Worm (Caenorhabditis elegans): ENCODE data around the gene D1022.4.

Gene D1022.4

DNA sequence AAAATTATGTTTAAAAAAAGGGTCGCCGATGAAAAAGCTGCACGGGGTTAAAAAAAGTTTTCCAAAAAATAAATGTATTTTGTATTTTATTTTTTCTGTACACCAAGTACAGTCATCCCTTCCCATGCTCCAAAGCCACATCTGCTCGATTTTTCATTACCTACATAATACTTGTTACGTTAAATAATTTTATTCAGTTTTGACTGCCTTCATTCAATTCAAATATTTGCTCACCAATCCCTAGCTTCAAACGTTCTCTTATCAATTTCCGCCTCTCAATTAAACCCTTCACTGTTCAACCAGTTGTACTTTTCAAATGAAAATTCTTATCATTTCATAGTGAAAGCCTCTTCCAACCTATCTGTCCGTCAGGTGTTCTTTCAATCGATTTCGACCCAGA, 37.1 kb upstream of the D1022.4 start, which contains the start of gene R10H1.1:
TSS of gene R10H1.1 (plus strand) at position 301 of the 400 bp plus-strand sequence.
- no peak for TF ChIP-seq elt-3 (tag; optimal IDR thresholded peaks at IDR 0.05)
- TF ChIP-seq hlh-1 (tag; optimal IDR thresholded peaks at IDR 0.05): no peak
- TF ChIP-seq bed-3 (GFP tag; optimal IDR thresholded peaks at IDR 0.05): no peak
- TF ChIP-seq sptf-1 (tag; optimal IDR thresholded peaks at IDR 0.05): no peak
- no peak for TF ChIP-seq mab-5 (tag; optimal IDR thresholded peaks at IDR 0.05)
- no peak for TF ChIP-seq mls-2 (tag; optimal IDR thresholded peaks at IDR 0.05)
- no peak for TF ChIP-seq sem-2 (GFP tag; optimal IDR thresholded peaks at IDR 0.05)
- TF ChIP-seq lin-13 (tag; optimal IDR thresholded peaks at IDR 0.05): no peak
- TF ChIP-seq ceh-39 (tag; optimal IDR thresholded peaks at IDR 0.05): no peak
- TF ChIP-seq elt-1 (tag; optimal IDR thresholded peaks at IDR 0.05; ENCODE audit: borderline replicate concordance, insufficient read depth): no peak
- no peak for TF ChIP-seq pha-4 (tag; optimal IDR thresholded peaks at IDR 0.05)
- no peak for TF ChIP-seq unc-62 (GFP tag; optimal IDR thresholded peaks at IDR 0.05)
- TF ChIP-seq ceh-83 (GFP tag; optimal IDR thresholded peaks at IDR 0.05): no peak

DNA sequence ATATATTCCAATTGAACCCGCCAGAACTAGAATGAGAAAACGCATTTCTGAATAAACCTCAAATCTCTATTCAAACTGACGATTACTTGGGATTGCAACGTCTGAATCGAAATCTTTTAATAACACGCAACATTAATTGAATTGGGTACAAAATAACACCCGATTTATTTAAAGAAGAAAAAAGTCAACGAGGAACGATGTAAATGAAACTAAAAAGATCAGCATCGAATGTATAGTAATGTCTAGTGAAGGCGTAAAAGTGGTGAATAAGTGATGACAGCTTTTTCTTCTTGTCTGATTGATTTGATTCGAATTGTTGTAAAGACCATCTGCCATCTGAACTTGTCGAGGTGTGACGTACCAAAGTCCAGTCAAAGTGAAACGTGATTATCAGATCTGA, 36.5 kb upstream of the D1022.4 start, which contains the start of gene nas-23:
TSS of gene nas-23 (minus strand) at position 101 of the 400 bp plus-strand sequence.
- TF ChIP-seq nhr-76 (tag; optimal IDR thresholded peaks at IDR 0.05) (no peak), lin-32 (GFP tag; optimal IDR thresholded peaks at IDR 0.05) (no peak), lsy-2 (tag; optimal IDR thresholded peaks at IDR 0.05) (no peak)

DNA sequence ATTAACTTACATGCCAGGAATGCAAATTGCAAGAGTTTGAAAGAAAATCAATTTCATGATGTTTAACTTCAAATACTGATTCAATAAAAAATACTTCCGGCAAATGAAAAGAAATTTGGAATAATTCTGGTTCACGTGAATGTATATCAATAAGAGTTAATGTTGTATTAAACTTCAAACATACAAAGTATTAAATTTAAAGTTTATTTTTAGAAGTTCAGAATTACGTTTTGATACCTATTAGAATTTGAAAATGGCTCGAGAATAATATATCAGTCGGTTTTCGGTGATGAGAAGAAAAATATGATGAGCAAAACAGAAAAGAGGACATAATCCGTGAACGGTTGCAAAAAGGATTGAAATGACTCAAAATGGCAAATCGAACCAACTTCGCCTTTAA, 32.5 kb upstream of the D1022.4 start, which contains the start of gene D1022.9:
TSS of gene D1022.9 (minus strand) at position 101 of the 400 bp plus-strand sequence.
- TF ChIP-seq hlh-1 (tag; optimal IDR thresholded peaks at IDR 0.05) (no peak), mls-2 (tag; optimal IDR thresholded peaks at IDR 0.05) (no peak), ceh-83 (GFP tag; optimal IDR thresholded peaks at IDR 0.05) (no peak), nhr-12 (tag; optimal IDR thresholded peaks at IDR 0.05) (no peak), elt-3 (tag; optimal IDR thresholded peaks at IDR 0.05) (no peak), nhr-2 (tag; optimal IDR thresholded peaks at IDR 0.05) (no peak), blmp-1 (tag; optimal IDR thresholded peaks at IDR 0.05) (no peak), nhr-76 (tag; optimal IDR thresholded peaks at IDR 0.05) (no peak), elt-1 (tag; optimal IDR thresholded peaks at IDR 0.05; ENCODE audit: borderline replicate concordance, insufficient read depth) (no peak), lin-13 (tag; optimal IDR thresholded peaks at IDR 0.05) (no peak), unc-62 (GFP tag; optimal IDR thresholded peaks at IDR 0.05) (no peak)

DNA sequence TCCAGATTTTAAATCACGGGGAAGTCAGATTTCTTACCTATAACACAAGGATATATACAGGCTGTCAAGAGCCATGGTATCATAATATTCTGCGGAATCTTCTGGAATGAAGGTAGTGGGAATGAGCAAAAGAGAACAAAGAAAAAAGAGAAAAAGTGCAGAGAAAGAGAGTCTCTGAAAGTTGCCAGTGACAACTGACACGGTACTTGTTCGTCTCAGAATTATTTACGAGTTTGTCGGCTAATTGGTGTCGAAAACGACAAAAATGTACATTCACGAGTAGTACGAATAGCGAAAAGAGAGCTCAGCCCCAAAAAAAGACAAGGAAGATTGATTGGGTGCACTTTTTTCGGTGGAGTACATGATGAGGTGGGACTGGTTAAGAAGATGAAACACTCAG, 25.9 kb upstream of the D1022.4 start, which contains the start of gene cah-2:
TSS of gene cah-2 (minus strand) at position 101 of the 400 bp plus-strand sequence.
- TF ChIP-seq unc-120 (tag; optimal IDR thresholded peaks at IDR 0.05; ENCODE audit: poor library complexity, severe bottlenecking): no peak
- no peak for TF ChIP-seq nhr-2 (tag; optimal IDR thresholded peaks at IDR 0.05)
- TF ChIP-seq drap-1 (GFP tag; optimal IDR thresholded peaks at IDR 0.05): no peak
- no peak for TF ChIP-seq mab-5 (tag; optimal IDR thresholded peaks at IDR 0.05)
- TF ChIP-seq bed-3 (GFP tag; optimal IDR thresholded peaks at IDR 0.05): no peak
- TF ChIP-seq lin-32 (GFP tag; optimal IDR thresholded peaks at IDR 0.05): no peak
- no peak for TF ChIP-seq unc-39 (tag; optimal IDR thresholded peaks at IDR 0.05)
- no peak for TF ChIP-seq sem-2 (GFP tag; optimal IDR thresholded peaks at IDR 0.05)
- TF ChIP-seq sptf-1 (tag; optimal IDR thresholded peaks at IDR 0.05): no peak
- no peak for TF ChIP-seq elt-3 (tag; optimal IDR thresholded peaks at IDR 0.05)
- TF ChIP-seq nhr-237 (tag; optimal IDR thresholded peaks at IDR 0.05): no peak
- no peak for TF ChIP-seq lsy-2 (tag; optimal IDR thresholded peaks at IDR 0.05)
- TF ChIP-seq ceh-39 (tag; optimal IDR thresholded peaks at IDR 0.05): no peak
- TF ChIP-seq lin-13 (tag; optimal IDR thresholded peaks at IDR 0.05): no peak
- no peak for TF ChIP-seq mep-1 (tag; optimal IDR thresholded peaks at IDR 0.05)
- TF ChIP-seq cnd-1 (tag; optimal IDR thresholded peaks at IDR 0.05): no peak

DNA sequence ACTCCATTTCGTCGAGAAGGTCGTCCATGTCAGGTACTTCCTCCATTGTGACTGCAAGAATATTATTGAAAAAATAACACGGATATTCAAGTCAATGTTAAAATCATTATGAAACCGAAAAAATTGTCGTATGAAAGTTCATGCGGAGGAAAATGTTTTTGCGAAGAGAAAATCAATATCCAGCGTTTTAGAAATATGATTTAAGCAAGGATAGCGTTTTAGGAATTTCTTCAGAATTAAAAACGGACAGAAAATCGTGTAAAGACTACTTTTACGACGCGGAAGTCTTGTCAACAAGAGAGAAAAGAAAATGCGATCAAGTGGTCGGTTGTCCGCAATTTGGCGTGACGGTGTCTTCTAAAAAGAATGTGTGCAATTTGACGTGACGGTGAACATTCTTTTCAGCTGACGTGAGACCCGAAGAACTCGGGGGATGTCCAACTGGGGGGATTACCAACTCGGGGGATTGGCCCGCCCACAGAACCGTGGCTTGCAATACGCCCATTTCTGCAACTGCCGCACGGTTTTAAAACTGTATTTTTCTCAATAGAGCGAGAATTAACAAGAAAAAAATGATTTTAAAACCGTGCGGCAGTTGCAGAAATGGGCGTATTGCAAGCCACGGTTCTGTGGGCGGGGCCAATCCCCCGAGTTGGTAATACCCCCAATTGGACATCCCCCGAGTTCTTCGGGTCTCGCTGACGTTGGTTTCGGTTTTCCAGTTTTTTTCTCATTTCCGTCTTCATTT, 21.6 kb upstream of the D1022.4 start, which contains the start of the genes aka-1 and ubc-6:
TSS of gene aka-1 (minus strand) at position 51 of the 748 bp plus-strand sequence.
TSS of gene ubc-6 (plus strand) at position 701 of the 748 bp plus-strand sequence.
- TF ChIP-seq ham-2 (GFP tag; optimal IDR thresholded peaks at IDR 0.05) (peak; percentile 16), nhr-28 (tag; optimal IDR thresholded peaks at IDR 0.05) (no peak), unc-39 (tag; optimal IDR thresholded peaks at IDR 0.05) (no peak), unc-120 (tag; optimal IDR thresholded peaks at IDR 0.05; ENCODE audit: poor library complexity, severe bottlenecking) (peak; percentile 51), tbx-8 (GFP tag; optimal IDR thresholded peaks at IDR 0.05) (no peak), ceh-39 (tag; optimal IDR thresholded peaks at IDR 0.05) (no peak), drap-1 (GFP tag; optimal IDR thresholded peaks at IDR 0.05) (peak; percentile 40), elt-1 (tag; optimal IDR thresholded peaks at IDR 0.05; ENCODE audit: borderline replicate concordance, insufficient read depth) (no peak), mls-2 (tag; optimal IDR thresholded peaks at IDR 0.05) (peak; percentile 22), ztf-11 (tag; optimal IDR thresholded peaks at IDR 0.05) (no peak), sptf-1 (tag; optimal IDR thresholded peaks at IDR 0.05) (peak; percentile 62), nhr-12 (tag; optimal IDR thresholded peaks at IDR 0.05) (no peak), lsy-2 (tag; optimal IDR thresholded peaks at IDR 0.05) (peak; percentile 63), lin-13 (tag; optimal IDR thresholded peaks at IDR 0.05) (peak; percentile 58), M03D4.4 (tag; optimal IDR thresholded peaks at IDR 0.05) (peak; percentile 29), mep-1 (tag; optimal IDR thresholded peaks at IDR 0.05) (peak; percentile 57), ces-1 (GFP tag; optimal IDR thresholded peaks at IDR 0.05) (peak; percentile 65)
